Fruit fly (Drosophila melanogaster): ENCODE data around the gene crq.

Gene crq

DNA sequence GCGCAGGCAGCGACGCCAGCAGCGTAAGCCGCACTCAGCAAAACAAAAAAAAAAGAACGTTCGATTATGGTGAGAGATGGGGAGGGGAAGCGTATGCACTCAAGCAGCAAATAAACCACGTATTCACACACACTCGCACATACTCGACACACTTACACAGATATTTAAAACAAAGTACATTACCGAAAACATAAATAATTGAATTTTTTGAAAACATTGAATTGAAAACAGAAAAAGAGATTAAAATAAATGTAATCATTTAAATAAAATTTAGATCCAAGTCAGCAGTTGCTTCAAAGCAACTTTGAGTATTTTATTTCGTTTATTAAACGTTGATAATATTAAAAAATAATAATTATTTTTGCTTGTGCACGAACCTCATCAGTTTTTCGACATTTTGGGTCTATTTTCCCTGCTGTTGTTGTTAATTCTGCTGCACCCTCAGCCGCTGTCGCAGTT is 18.2 kb upstream of the crq start:
- TF ChIP-seq Myc (optimal IDR thresholded peaks at IDR 0.05) (no peak), CrebA (GFP tag; optimal IDR thresholded peaks at IDR 0.05; ENCODE audit: borderline replicate concordance) (peak; percentile 22), dmrt93B (GFP tag; optimal IDR thresholded peaks at IDR 0.05) (peak; percentile 15), OdsH (GFP tag; optimal IDR thresholded peaks at IDR 0.05) (peak; percentile 78), Dif (GFP tag; optimal IDR thresholded peaks at IDR 0.05; ENCODE audit: partially characterized antibody) (no peak), CG32264 (GFP tag; optimal IDR thresholded peaks at IDR 0.05) (no peak), Hr78 (GFP tag; optimal IDR thresholded peaks at IDR 0.05) (no peak), pan (optimal IDR thresholded peaks at IDR 0.05) (no peak), usp (GFP tag; optimal IDR thresholded peaks at IDR 0.05) (no peak), brk (GFP tag; optimal IDR thresholded peaks at IDR 0.05) (peak; percentile 73), br (GFP tag; optimal IDR thresholded peaks at IDR 0.05) (no peak), Dfd (GFP tag; optimal IDR thresholded peaks at IDR 0.05) (peak; percentile 61), fru (GFP tag; optimal IDR thresholded peaks at IDR 0.05) (no peak), Abd-B (GFP tag; optimal IDR thresholded peaks at IDR 0.05) (no peak), foxo (GFP tag; optimal IDR thresholded peaks at IDR 0.05) (peak in 1 of 2 experiments; percentile 48), dsf (GFP tag; optimal IDR thresholded peaks at IDR 0.05; ENCODE audit: borderline replicate concordance) (no peak), Vsx2 (GFP tag; optimal IDR thresholded peaks at IDR 0.05; ENCODE audit: partially characterized antibody) (no peak), sage (GFP tag; optimal IDR thresholded peaks at IDR 0.05) (peak; percentile 50), N (GFP tag; optimal IDR thresholded peaks at IDR 0.05) (no peak), jim (GFP tag; optimal IDR thresholded peaks at IDR 0.05) (peak; percentile 98), CG9705 (GFP tag; optimal IDR thresholded peaks at IDR 0.05) (no peak), Sp1 (GFP tag; optimal IDR thresholded peaks at IDR 0.05) (peak; percentile 63), Hr83 (GFP tag; optimal IDR thresholded peaks at IDR 0.05; ENCODE audit: poor library complexity, severe bottlenecking) (no peak), tai (GFP tag; optimal IDR thresholded peaks at IDR 0.05) (no peak), sv (GFP tag; optimal IDR thresholded peaks at IDR 0.05) (peak; percentile 18), Hnf4 (GFP tag; optimal IDR thresholded peaks at IDR 0.05) (peak; percentile 11), woc (GFP tag; optimal IDR thresholded peaks at IDR 0.05) (no peak), Rel (GFP tag; optimal IDR thresholded peaks at IDR 0.05) (peak; percentile 40), Rel (tag; optimal IDR thresholded peaks at IDR 0.05) (no peak), HLH106 (tag; optimal IDR thresholded peaks at IDR 0.05) (peak; percentile 74), rgr (GFP tag; optimal IDR thresholded peaks at IDR 0.05) (peak; percentile 73), psq (GFP tag; optimal IDR thresholded peaks at IDR 0.05) (peak; percentile 48), h (GFP tag; optimal IDR thresholded peaks at IDR 0.05) (peak; percentile 71), ey (GFP tag; optimal IDR thresholded peaks at IDR 0.05) (no peak), dl (GFP tag; optimal IDR thresholded peaks at IDR 0.05; ENCODE audit: insufficient read depth in 1 of 2, partially characterized antibody in 2 of 2) (no peak), Jra (GFP tag; optimal IDR thresholded peaks at IDR 0.05) (no peak), GATAd (GFP tag; optimal IDR thresholded peaks at IDR 0.05) (no peak), Mio (GFP tag; optimal IDR thresholded peaks at IDR 0.05) (no peak), lola (GFP tag; optimal IDR thresholded peaks at IDR 0.05) (no peak)

DNA sequence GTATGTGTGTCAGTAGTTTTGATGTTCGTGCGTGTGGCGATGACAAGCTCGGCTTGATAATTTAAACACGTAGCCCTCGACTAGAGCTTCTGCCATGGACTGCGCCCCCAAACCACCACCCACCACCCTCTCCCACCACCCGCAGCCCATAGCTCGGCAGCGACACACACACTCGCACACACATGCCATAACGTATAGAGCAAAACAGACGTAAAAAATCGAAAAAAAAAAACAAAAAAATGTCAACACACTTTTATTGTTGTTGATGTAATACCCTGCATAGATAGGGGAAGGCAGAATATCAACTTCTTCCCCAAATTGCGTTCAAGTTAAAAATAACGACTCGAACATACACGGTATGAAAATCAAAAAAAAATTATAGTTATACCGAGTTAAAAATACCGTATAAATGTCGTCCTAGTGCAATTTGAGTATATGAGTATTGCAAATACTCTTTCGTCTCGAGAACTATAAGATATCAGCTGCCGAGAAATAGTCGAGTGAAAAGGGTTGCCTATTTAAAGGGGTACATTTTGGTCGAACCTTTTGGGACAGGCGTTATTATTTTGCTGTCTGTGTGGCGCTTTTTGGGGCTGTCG is 17.6 kb upstream of the crq start:
- TF ChIP-seq tai (GFP tag; optimal IDR thresholded peaks at IDR 0.05) (peak; percentile 45), GATAd (GFP tag; optimal IDR thresholded peaks at IDR 0.05) (no peak), Jra (GFP tag; optimal IDR thresholded peaks at IDR 0.05) (no peak), ey (GFP tag; optimal IDR thresholded peaks at IDR 0.05) (peak; percentile 66), pan (optimal IDR thresholded peaks at IDR 0.05) (no peak), Hr83 (GFP tag; optimal IDR thresholded peaks at IDR 0.05; ENCODE audit: poor library complexity, severe bottlenecking) (peak; percentile 0), br (GFP tag; optimal IDR thresholded peaks at IDR 0.05) (peak; percentile 79), brk (GFP tag; optimal IDR thresholded peaks at IDR 0.05) (peak; percentile 30), N (GFP tag; optimal IDR thresholded peaks at IDR 0.05) (no peak), woc (GFP tag; optimal IDR thresholded peaks at IDR 0.05) (peak; percentile 50), Abd-B (GFP tag; optimal IDR thresholded peaks at IDR 0.05) (no peak), Myc (optimal IDR thresholded peaks at IDR 0.05) (no peak), CG32264 (GFP tag; optimal IDR thresholded peaks at IDR 0.05) (peak; percentile 29), Dif (GFP tag; optimal IDR thresholded peaks at IDR 0.05; ENCODE audit: partially characterized antibody) (no peak), sage (GFP tag; optimal IDR thresholded peaks at IDR 0.05) (no peak), psq (GFP tag; optimal IDR thresholded peaks at IDR 0.05) (peak; percentile 55), CG9705 (GFP tag; optimal IDR thresholded peaks at IDR 0.05) (no peak), OdsH (GFP tag; optimal IDR thresholded peaks at IDR 0.05) (peak; percentile 36), fru (GFP tag; optimal IDR thresholded peaks at IDR 0.05) (peak; percentile 65), dl (GFP tag; optimal IDR thresholded peaks at IDR 0.05; ENCODE audit: insufficient read depth in 1 of 2, partially characterized antibody in 2 of 2) (no peak), Sp1 (GFP tag; optimal IDR thresholded peaks at IDR 0.05) (no peak), dmrt93B (GFP tag; optimal IDR thresholded peaks at IDR 0.05) (peak; percentile 4), Vsx2 (GFP tag; optimal IDR thresholded peaks at IDR 0.05; ENCODE audit: partially characterized antibody) (no peak), CrebA (GFP tag; optimal IDR thresholded peaks at IDR 0.05; ENCODE audit: borderline replicate concordance) (no peak), Rel (GFP tag; optimal IDR thresholded peaks at IDR 0.05) (no peak), Rel (tag; optimal IDR thresholded peaks at IDR 0.05) (no peak), lola (GFP tag; optimal IDR thresholded peaks at IDR 0.05) (no peak), sv (GFP tag; optimal IDR thresholded peaks at IDR 0.05) (peak; percentile 71), jim (GFP tag; optimal IDR thresholded peaks at IDR 0.05) (no peak), HLH106 (tag; optimal IDR thresholded peaks at IDR 0.05) (no peak), usp (GFP tag; optimal IDR thresholded peaks at IDR 0.05) (no peak), Mio (GFP tag; optimal IDR thresholded peaks at IDR 0.05) (no peak), dsf (GFP tag; optimal IDR thresholded peaks at IDR 0.05; ENCODE audit: borderline replicate concordance) (no peak), h (GFP tag; optimal IDR thresholded peaks at IDR 0.05) (peak; percentile 67), rgr (GFP tag; optimal IDR thresholded peaks at IDR 0.05) (peak; percentile 38), Hr78 (GFP tag; optimal IDR thresholded peaks at IDR 0.05) (no peak), Hnf4 (GFP tag; optimal IDR thresholded peaks at IDR 0.05) (peak; percentile 61), Dfd (GFP tag; optimal IDR thresholded peaks at IDR 0.05) (no peak), foxo (GFP tag; optimal IDR thresholded peaks at IDR 0.05) (peak in 1 of 2 experiments; percentile 55)

Data from whole organism, wandering third instar larva.